Worm (Caenorhabditis elegans) whole organism, early embryonic: ENCODE results near the gene Y17G7B.12.

ENCODE experiments used
- B0310.2 ChIP-seq: sonication (generic microtip); optimal IDR thresholded peaks from 2 replicates; lab custom pipeline; 2016; ENCODE audit warnings: mild to moderate bottlenecking, missing genetic modification characterization, missing compliant biosample characterization
- F13C5.2 ChIP-seq: sonication (generic microtip); optimal IDR thresholded peaks from 2 replicates; lab custom pipeline; 2017; ENCODE audit warnings: mild to moderate bottlenecking, missing genetic modification characterization, inconsistent platforms, missing compliant biosample characterization
- aly-1 ChIP-seq: sonication (generic microtip); optimal IDR thresholded peaks from 2 replicates; lab custom pipeline; 2016; ENCODE audit warnings: missing genetic modification characterization, missing compliant biosample characterization
- ama-1 ChIP-seq: fragments of 150-350 bp; optimal IDR thresholded peaks from 2 replicates; lab custom pipeline; 2014
- ceh-13 ChIP-seq: fragments of 200-800 bp; sonication (Bioruptor generic); optimal IDR thresholded peaks from 2 replicates; lab custom pipeline; 2018; ENCODE audit warnings: mild to moderate bottlenecking, missing genetic modification characterization, missing compliant biosample characterization
- ceh-36 ChIP-seq: sonication (generic microtip); optimal IDR thresholded peaks from 2 replicates; lab custom pipeline; 2016; ENCODE audit warnings: missing genetic modification characterization, inconsistent platforms, missing compliant biosample characterization
- ets-7 ChIP-seq: sonication (generic microtip); optimal IDR thresholded peaks from 2 replicates; lab custom pipeline; 2016; ENCODE audit warnings: missing genotype, missing genetic modification characterization, missing compliant biosample characterization
- flt-1 ChIP-seq: fragments of 200-800 bp; sonication (Bioruptor generic); IDR thresholded peaks from 2 replicates; pipeline ENCODE4 v1.3.6; 2022; ENCODE audit warnings: missing genetic modification characterization, missing compliant biosample characterization
- hmbx-1 ChIP-seq: sonication (generic microtip); optimal IDR thresholded peaks from 2 replicates; lab custom pipeline; 2016; ENCODE audit warnings: mild to moderate bottlenecking, missing genetic modification characterization, missing compliant biosample characterization
- hmg-4 ChIP-seq: fragments of 200-800 bp; sonication (Bioruptor generic); optimal IDR thresholded peaks from 2 replicates; lab custom pipeline; 2018; ENCODE audit warnings: mild to moderate bottlenecking, missing genetic modification characterization, missing compliant biosample characterization
- hnd-1 ChIP-seq: sonication (generic microtip); optimal IDR thresholded peaks from 2 replicates; lab custom pipeline; 2016; ENCODE audit warnings: missing genetic modification characterization, missing compliant biosample characterization
- pes-1 ChIP-seq: fragments of 200-800 bp; sonication (Bioruptor generic); IDR thresholded peaks from 2 replicates; pipeline ENCODE4 v1.3.6; 2022; ENCODE audit warnings: missing genetic modification reagents, missing genetic modification characterization, missing compliant biosample characterization
- scrt-1 ChIP-seq: fragments of 200-800 bp; sonication (Bioruptor generic); IDR thresholded peaks from 2 replicates; pipeline ENCODE4 v1.3.6; 2022; ENCODE audit warnings: missing genetic modification characterization, missing compliant biosample characterization
- sea-1 ChIP-seq: fragments of 200-800 bp; sonication (Bioruptor generic); conservative IDR thresholded peaks from 2 replicates; pipeline ENCODE4 v1.3.6; 2022; ENCODE audit warnings: missing genetic modification characterization, missing compliant biosample characterization
- tbx-11 ChIP-seq: fragments of 200-800 bp; sonication (Bioruptor generic); IDR thresholded peaks from 2 replicates; pipeline ENCODE4 v1.3.6; 2022; ENCODE audit warnings: missing genetic modification characterization, missing compliant biosample characterization
- tbx-37 ChIP-seq: fragments of 200-800 bp; sonication (Bioruptor generic); conservative IDR thresholded peaks from 2 replicates; pipeline ENCODE4 v1.3.6; 2022; ENCODE audit warnings: missing genetic modification reagents, missing genetic modification characterization, missing compliant biosample characterization
- tra-4 ChIP-seq: sonication (generic microtip); optimal IDR thresholded peaks from 2 replicates; lab custom pipeline; 2017; ENCODE audit warnings: missing genetic modification characterization, missing compliant biosample characterization

Gene Y17G7B.12

ce11 chrII:12039039-12039438 is 15.4 kb downstream of the Y17G7B.12 start, which contains the start of gene tpi-1:
Gene tpi-1 (minus strand): TSS chrII:12039139.
- TF ChIP-seq scrt-1 (GFP tag; lab: Robert Waterston, UW): no peak
- TF ChIP-seq ama-1 (lab: Kevin White, UChicago): no peak
- TF ChIP-seq aly-1 (tag; lab: Kevin White, UChicago): no peak
- no peak for TF ChIP-seq pes-1 (GFP tag; lab: Robert Waterston, UW)
- TF ChIP-seq hmbx-1: no peak
- no peak for TF ChIP-seq ceh-13 (GFP tag; lab: Kevin White, UChicago)
- TF ChIP-seq ets-7 (tag; lab: Kevin White, UChicago): no peak
- TF ChIP-seq flt-1: no peak
- TF ChIP-seq B0310.2 (tag; lab: Kevin White, UChicago): no peak
- TF ChIP-seq hmg-4 (GFP tag; lab: Kevin White, UChicago): no peak
- no peak for TF ChIP-seq tbx-37 (GFP tag; lab: Robert Waterston, UW)
- no peak for TF ChIP-seq hnd-1 (tag; lab: Kevin White, UChicago)
- no peak for TF ChIP-seq sea-1 (GFP tag; lab: Robert Waterston, UW)
- TF ChIP-seq ceh-36 (tag; lab: Kevin White, UChicago): no peak
- no peak for TF ChIP-seq tra-4
- no peak for TF ChIP-seq tbx-11
- no peak for TF ChIP-seq F13C5.2 (tag; lab: Kevin White, UChicago)

ce11 chrII:12040167-12040566 is 16.5 kb downstream of the Y17G7B.12 start:
- TF ChIP-seq F13C5.2 (tag; lab: Kevin White, UChicago) (peak; percentile 23), hmg-4 (GFP tag; lab: Kevin White, UChicago) (no peak)

ce11 chrII:12041116-12041515 is 17.5 kb downstream of the Y17G7B.12 start:
- TF ChIP-seq ceh-36 (tag; lab: Kevin White, UChicago) (no peak), tbx-11 (no peak), hnd-1 (tag; lab: Kevin White, UChicago) (no peak), hmg-4 (GFP tag; lab: Kevin White, UChicago) (no peak), pes-1 (GFP tag; lab: Robert Waterston, UW) (no peak), hmbx-1 (no peak), tra-4 (no peak), tbx-37 (GFP tag; lab: Robert Waterston, UW) (no peak), ets-7 (tag; lab: Kevin White, UChicago) (no peak), B0310.2 (tag; lab: Kevin White, UChicago) (no peak)

- no peak for TF ChIP-seq ama-1 (lab: Kevin White, UChicago)
- TF ChIP-seq ceh-13 (GFP tag; lab: Kevin White, UChicago): peak; percentile 40
- peak; percentile 44 for TF ChIP-seq tra-4
- TF ChIP-seq tbx-37 (GFP tag; lab: Robert Waterston, UW): no peak
- no peak; the same call in 1 of the 2 replicates for TF ChIP-seq flt-1
- TF ChIP-seq B0310.2 (tag; lab: Kevin White, UChicago): peak; percentile 68
- peak; percentile 51 for TF ChIP-seq hmg-4 (GFP tag; lab: Kevin White, UChicago)
- peak; percentile 74; the same call in 1 of the 2 replicates for TF ChIP-seq sea-1 (GFP tag; lab: Robert Waterston, UW)
- TF ChIP-seq scrt-1 (GFP tag; lab: Robert Waterston, UW): no peak
- peak; percentile 79 for TF ChIP-seq pes-1 (GFP tag; lab: Robert Waterston, UW)
- peak; percentile 46 for TF ChIP-seq hnd-1 (tag; lab: Kevin White, UChicago)
- TF ChIP-seq ets-7 (tag; lab: Kevin White, UChicago): peak; percentile 73
- 0 out of 2 replicates have a peak, but pooled peaks have one; percentile 54 for TF ChIP-seq tbx-11
- peak; percentile 71 for TF ChIP-seq F13C5.2 (tag; lab: Kevin White, UChicago)
- no peak for TF ChIP-seq aly-1 (tag; lab: Kevin White, UChicago)
- TF ChIP-seq ceh-36 (tag; lab: Kevin White, UChicago): no peak
- TF ChIP-seq hmbx-1: no peak
Observed at ce11 chrII:12042108-12042960, 18.7 kb downstream of the Y17G7B.12 start, which contains the start of gene ippk-1. Gene ippk-1 (plus strand): TSS chrII:12042910.

ce11 chrII:12049281-12049680 is 25.6 kb downstream of the Y17G7B.12 start, which contains the start of gene nadk-2:
Gene nadk-2 (plus strand): TSS chrII:12049581.
- TF ChIP-seq tra-4 (no peak), B0310.2 (tag; lab: Kevin White, UChicago) (no peak), hmbx-1 (no peak), tbx-37 (GFP tag; lab: Robert Waterston, UW) (no peak), sea-1 (GFP tag; lab: Robert Waterston, UW) (no peak), ama-1 (lab: Kevin White, UChicago) (no peak), ceh-13 (GFP tag; lab: Kevin White, UChicago) (no peak)

- no peak for TF ChIP-seq hmbx-1
Observed at ce11 chrII:12050607-12051006, 26.9 kb downstream of the Y17G7B.12 start.

ce11 chrII:12051601-12052000 is 27.9 kb downstream of the Y17G7B.12 start:
- TF ChIP-seq flt-1 (no peak), aly-1 (tag; lab: Kevin White, UChicago) (no peak), ama-1 (lab: Kevin White, UChicago) (no peak), tbx-11 (no peak), pes-1 (GFP tag; lab: Robert Waterston, UW) (no peak), F13C5.2 (tag; lab: Kevin White, UChicago) (no peak), tbx-37 (GFP tag; lab: Robert Waterston, UW) (no peak), hmbx-1 (no peak), tra-4 (no peak), ets-7 (tag; lab: Kevin White, UChicago) (no peak), hnd-1 (tag; lab: Kevin White, UChicago) (no peak), sea-1 (GFP tag; lab: Robert Waterston, UW) (no peak), scrt-1 (GFP tag; lab: Robert Waterston, UW) (no peak), ceh-13 (GFP tag; lab: Kevin White, UChicago) (no peak), ceh-36 (tag; lab: Kevin White, UChicago) (no peak)
